Fruit fly (Drosophila melanogaster) whole organism, prepupa: ENCODE results near the gene CG32486.

Experiments used
- CG8632 ChIP-seq: fragments of 200-800 bp; sonication (Bioruptor generic); optimal IDR thresholded peaks from 3 replicates; lab custom pipeline; 2016; ENCODE audit warnings: missing biosample characterization, missing genetic modification characterization
- Eip75B ChIP-seq: fragments of 200-800 bp; sonication (Bioruptor generic); optimal IDR thresholded peaks from 3 replicates; lab custom pipeline; 2016; ENCODE audit warnings: missing biosample characterization, missing genetic modification characterization
- Ets96B ChIP-seq: fragments of 200-800 bp; optimal IDR thresholded peaks from 2 replicates; lab custom pipeline; 2019; ENCODE audit warnings: missing biosample characterization, mild to moderate bottlenecking, missing genetic modification characterization, moderate library complexity
- achi ChIP-seq: fragments of 200-800 bp; sonication (Bioruptor generic); optimal IDR thresholded peaks from 3 replicates; lab custom pipeline; 2016; ENCODE audit warnings: missing biosample characterization, missing genetic modification characterization

- peak; percentile 60 for TF ChIP-seq Ets96B (tag; lab: Kevin White, UChicago)
- TF ChIP-seq achi (GFP tag; lab: Kevin White, UChicago), result peak; percentile 80
- TF ChIP-seq Eip75B (GFP tag; lab: Kevin White, UChicago), result peak; percentile 82
- peak; percentile 46 for TF ChIP-seq CG8632 (GFP tag; lab: Kevin White, UChicago)
Observed at dm6 chr3L:3035769-3036583, 34.7 kb downstream of the CG32486 start.
